Worm (Caenorhabditis elegans) whole organism, midembryonic: Measurements from ENCODE around the gene let-70.

ENCODE experiments used
- T22C8.4 ChIP-seq: fragments of 200-800 bp; sonication (Bioruptor generic); IDR thresholded peaks from 2 replicates; pipeline ENCODE4 v1.3.6; 2022; ENCODE audit warnings: missing genetic modification characterization, missing compliant biosample characterization
- cog-1 ChIP-seq: sonication (generic microtip); optimal IDR thresholded peaks from 2 replicates; lab custom pipeline; 2016; ENCODE audit warnings: missing genetic modification characterization, missing compliant biosample characterization
- flt-1 ChIP-seq: fragments of 200-800 bp; sonication (Bioruptor generic); IDR thresholded peaks from 2 replicates; pipeline ENCODE4 v1.3.6; 2022; ENCODE audit warnings: missing genetic modification characterization, missing compliant biosample characterization
- klf-2 ChIP-seq: fragments of 200-800 bp; sonication (Bioruptor generic); conservative IDR thresholded peaks from 2 replicates; pipeline ENCODE4 v1.3.6; 2022; ENCODE audit warnings: missing genetic modification reagents, missing genetic modification characterization, missing compliant biosample characterization
- med-1 ChIP-seq: sonication (generic microtip); optimal IDR thresholded peaks from 2 replicates; lab custom pipeline; 2017; ENCODE audit warnings: missing genetic modification characterization, mild to moderate bottlenecking, missing compliant biosample characterization, antibody characterized with exemption, missing genetic modification reagents; ENCODE audit not compliant: insufficient read depth
- ref-1 ChIP-seq: fragments of 200-800 bp; sonication (Bioruptor generic); conservative IDR thresholded peaks from 2 replicates; pipeline ENCODE4 v1.3.6; 2022; ENCODE audit warnings: missing genetic modification reagents, missing genetic modification characterization, missing compliant biosample characterization
- tab-1 ChIP-seq: fragments of 200-800 bp; sonication (Bioruptor generic); IDR thresholded peaks from 2 replicates; pipeline ENCODE4 v1.3.6; 2022; ENCODE audit warnings: missing genetic modification characterization, missing compliant biosample characterization
- ztf-23 ChIP-seq: fragments of 200-800 bp; sonication (Bioruptor generic); IDR thresholded peaks from 2 replicates; pipeline ENCODE4 v1.3.6; 2022; ENCODE audit warnings: missing genetic modification reagents, missing genetic modification characterization, missing compliant biosample characterization
- ztf-29 ChIP-seq: fragments of 200-800 bp; sonication (Bioruptor generic); IDR thresholded peaks from 2 replicates; pipeline ENCODE4 v1.3.6; 2022; ENCODE audit warnings: missing genetic modification reagents, missing genetic modification characterization, missing compliant biosample characterization

DNA sequence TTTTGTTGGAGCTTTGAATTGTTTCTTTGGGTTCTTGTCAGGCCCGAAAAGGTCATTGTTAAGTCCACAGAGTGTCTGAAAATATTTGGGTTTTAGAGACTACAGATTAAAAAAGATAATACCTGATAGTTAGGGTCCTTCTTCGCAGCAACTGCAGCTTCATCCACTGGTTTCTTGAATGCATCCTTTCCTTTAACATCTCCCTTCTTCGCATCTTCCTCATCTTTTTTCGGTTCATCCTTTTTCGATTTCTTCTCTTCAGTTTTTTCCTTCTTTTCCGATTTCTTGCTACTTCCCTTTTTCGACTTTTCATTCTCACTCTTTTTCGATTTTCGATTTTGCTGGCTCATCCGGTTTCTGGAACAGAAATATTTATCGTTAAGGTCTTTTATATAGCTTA is 21.4 kb upstream of the let-70 start:
- no peak for TF ChIP-seq flt-1 (GFP tag; lab: Robert Waterston, UW)
- TF ChIP-seq ztf-23 (GFP tag; lab: Robert Waterston, UW): no peak
- no peak for TF ChIP-seq klf-2 (GFP tag; lab: Robert Waterston, UW)
- TF ChIP-seq cog-1 (tag; lab: Kevin White, UChicago): no peak
- TF ChIP-seq ztf-29 (GFP tag; lab: Robert Waterston, UW): no peak
- TF ChIP-seq T22C8.4 (GFP tag; lab: Robert Waterston, UW): no peak
- no peak for TF ChIP-seq tab-1 (GFP tag; lab: Robert Waterston, UW)
- TF ChIP-seq ref-1: no peak
- no peak for TF ChIP-seq med-1
